Fruit fly (Drosophila melanogaster): Measurements from ENCODE around the gene Ssb-c31a.

dm6 chr2L:8204996-8205567 is 6.1 kb upstream of the Ssb-c31a start, which contains the start of gene SLC5A11:
- TF ChIP-seq Myc (optimal IDR thresholded peaks at IDR 0.05): no peak
- no peak for TF ChIP-seq psq (optimal IDR thresholded peaks at IDR 0.05)
- no peak for TF ChIP-seq ttk (optimal IDR thresholded peaks at IDR 0.05)
